Fruit fly (Drosophila melanogaster) whole organism, embryonic: Measurements from ENCODE around the gene IntS6.

Experiments
- BEAF-32 ChIP-seq: fragments of 200-800 bp; sonication (Bioruptor generic); optimal IDR thresholded peaks from 3 replicates; lab custom pipeline; 2017; ENCODE audit warnings: missing biosample characterization, missing genetic modification characterization, mild to moderate bottlenecking, moderate library complexity, missing genetic modification reagents
- BtbVII ChIP-seq: fragments of 200-800 bp; sonication (Bioruptor generic); optimal IDR thresholded peaks from 3 replicates; lab custom pipeline; 2017; ENCODE audit warnings: missing biosample characterization, mild to moderate bottlenecking, missing genetic modification characterization
- Bteb2 ChIP-seq: fragments of 200-800 bp; sonication (Bioruptor generic); optimal IDR thresholded peaks from 2 replicates; lab custom pipeline; 2016; ENCODE audit warnings: missing biosample characterization, missing genetic modification characterization
- CG10366 ChIP-seq: fragments of 200-800 bp; sonication (Bioruptor generic); IDR thresholded peaks from 2 replicates; pipeline ENCODE4 v1.3.6; 2022; ENCODE audit warnings: missing biosample characterization, missing genetic modification characterization
- CG10959 ChIP-seq: fragments of 200-800 bp; sonication (Bioruptor generic); IDR thresholded peaks from 2 replicates; pipeline ENCODE4 v1.3.6; 2022; ENCODE audit warnings: missing biosample characterization, missing genetic modification characterization
- CG13894 ChIP-seq: fragments of 200-800 bp; sonication (Bioruptor generic); optimal IDR thresholded peaks from 3 replicates; lab custom pipeline; 2018; ENCODE audit warnings: missing biosample characterization, mild to moderate bottlenecking, missing genetic modification characterization, moderate library complexity
- CG16779 ChIP-seq: fragments of 200-800 bp; sonication (Bioruptor generic); IDR thresholded peaks from 2 replicates; pipeline ENCODE4 v1.3.6; 2022; ENCODE audit warnings: missing biosample characterization, missing genetic modification characterization
- CG2202 ChIP-seq: fragments of 200-800 bp; sonication (Bioruptor generic); optimal IDR thresholded peaks from 2 replicates; lab custom pipeline; 2018; ENCODE audit warnings: missing biosample characterization, mild to moderate bottlenecking, missing genetic modification characterization
- CG2875 ChIP-seq: fragments of 200-800 bp; sonication (Bioruptor generic); optimal IDR thresholded peaks from 2 replicates; lab custom pipeline; 2017; ENCODE audit warnings: missing biosample characterization, mild to moderate bottlenecking, missing genetic modification characterization, missing genetic modification reagents
- CG3281 ChIP-seq: fragments of 200-800 bp; sonication (Bioruptor generic); optimal IDR thresholded peaks from 3 replicates; lab custom pipeline; 2017; ENCODE audit warnings: missing biosample characterization, mild to moderate bottlenecking, missing genetic modification characterization
- CG4424 ChIP-seq: fragments of 200-800 bp; sonication (Bioruptor generic); optimal IDR thresholded peaks from 3 replicates; lab custom pipeline; 2016; ENCODE audit warnings: missing biosample characterization, missing genetic modification characterization
- CG7271 ChIP-seq: fragments of 200-800 bp; sonication (Bioruptor generic); optimal IDR thresholded peaks from 2 replicates; lab custom pipeline; 2018; ENCODE audit warnings: missing biosample characterization, mild to moderate bottlenecking, missing genetic modification characterization, moderate library complexity
- CG7357 ChIP-seq: fragments of 200-800 bp; sonication (Bioruptor generic); IDR thresholded peaks from 3 replicates; pipeline ENCODE4 v1.3.6; 2022; ENCODE audit warnings: missing biosample characterization, missing genetic modification characterization
- CG8281 ChIP-seq: fragments of 200-800 bp; sonication (Bioruptor generic); optimal IDR thresholded peaks from 2 replicates; lab custom pipeline; 2018; ENCODE audit warnings: missing biosample characterization, mild to moderate bottlenecking, missing genetic modification characterization, moderate library complexity
- CG8290 ChIP-seq, 3 experiments: fragments of 200-800 bp; sonication (Bioruptor generic); optimal IDR thresholded peaks; 2 replicates each; lab custom pipeline; 2016 to 2019; ENCODE audit warnings: missing biosample characterization in 3 of 3, missing genetic modification characterization in 3 of 3, mild to moderate bottlenecking in 2 of 3, moderate library complexity in 1 of 3
- CG8944 ChIP-seq: fragments of 200-800 bp; sonication (Bioruptor generic); optimal IDR thresholded peaks from 3 replicates; lab custom pipeline; 2016; ENCODE audit warnings: missing biosample characterization, missing genetic modification characterization
- CG9876 ChIP-seq: fragments of 200-800 bp; sonication (Bioruptor generic); optimal IDR thresholded peaks from 2 replicates; lab custom pipeline; 2016; ENCODE audit warnings: missing biosample characterization, missing genetic modification characterization
- CTCF ChIP-seq: fragments of 200-800 bp; sonication (Bioruptor generic); optimal IDR thresholded peaks from 2 replicates; lab custom pipeline; 2017; ENCODE audit warnings: missing biosample characterization, mild to moderate bottlenecking, missing genetic modification characterization, moderate library complexity
- Doc2 ChIP-seq: fragments of 200-800 bp; sonication (Bioruptor generic); IDR thresholded peaks from 2 replicates; pipeline ENCODE4 v1.3.6; 2022; ENCODE audit warnings: missing biosample characterization, missing genetic modification characterization
- Ets97D ChIP-seq: fragments of 200-800 bp; sonication (Bioruptor generic); optimal IDR thresholded peaks from 3 replicates; lab custom pipeline; 2016; ENCODE audit warnings: missing biosample characterization, missing genetic modification characterization
- Fer2 ChIP-seq: fragments of 200-800 bp; sonication (Bioruptor generic); optimal IDR thresholded peaks from 2 replicates; lab custom pipeline; 2018; ENCODE audit warnings: missing biosample characterization, mild to moderate bottlenecking, missing genetic modification characterization, moderate library complexity
- Fer3 ChIP-seq: fragments of 200-800 bp; sonication (Bioruptor generic); optimal IDR thresholded peaks from 2 replicates; lab custom pipeline; 2018; ENCODE audit warnings: missing biosample characterization, mild to moderate bottlenecking, missing genetic modification characterization, moderate library complexity
- HLH54F ChIP-seq: fragments of 200-800 bp; sonication (Bioruptor generic); optimal IDR thresholded peaks from 3 replicates; lab custom pipeline; 2016; ENCODE audit warnings: missing biosample characterization, missing genetic modification characterization
- Hmr ChIP-seq: fragments of 200-800 bp; sonication (Bioruptor generic); optimal IDR thresholded peaks from 3 replicates; lab custom pipeline; 2017; ENCODE audit warnings: mild to moderate bottlenecking, missing biosample characterization, missing genetic modification reagents, missing genetic modification characterization
- Kr ChIP-seq: fragments of 200-800 bp; sonication (Bioruptor generic); optimal IDR thresholded peaks from 2 replicates; lab custom pipeline; 2017; ENCODE audit warnings: missing biosample characterization, mild to moderate bottlenecking, missing genetic modification characterization
- Lim3 ChIP-seq: fragments of 200-800 bp; sonication (Bioruptor generic); IDR thresholded peaks from 2 replicates; pipeline ENCODE4 v1.3.6; 2022; ENCODE audit warnings: missing biosample characterization, missing genetic modification characterization
- Nf-YC ChIP-seq: fragments of 200-800 bp; optimal IDR thresholded peaks from 3 replicates; lab custom pipeline; 2019; ENCODE audit warnings: missing biosample characterization, mild to moderate bottlenecking, missing genetic modification characterization, moderate library complexity
- Rfx ChIP-seq: fragments of 200-800 bp; sonication (Bioruptor generic); IDR thresholded peaks from 2 replicates; pipeline ENCODE4 v1.3.6; 2022; ENCODE audit warnings: missing biosample characterization, missing genetic modification characterization
- Side ChIP-seq: fragments of 200-800 bp; sonication (Bioruptor generic); optimal IDR thresholded peaks from 2 replicates; lab custom pipeline; 2016; ENCODE audit warnings: missing biosample characterization, missing genetic modification characterization
- Sry-β ChIP-seq: fragments of 200-800 bp; sonication (Bioruptor generic); optimal IDR thresholded peaks from 2 replicates; lab custom pipeline; 2018; ENCODE audit warnings: missing biosample characterization, mild to moderate bottlenecking, missing genetic modification characterization, moderate library complexity
- bcd ChIP-seq: fragments of 200-800 bp; sonication (Bioruptor generic); optimal IDR thresholded peaks from 2 replicates; lab custom pipeline; 2017; ENCODE audit warnings: missing biosample characterization, mild to moderate bottlenecking, missing genetic modification characterization
- cato ChIP-seq: fragments of 200-800 bp; sonication (Bioruptor generic); optimal IDR thresholded peaks from 2 replicates; lab custom pipeline; 2016; ENCODE audit warnings: missing biosample characterization, missing genetic modification characterization, borderline replicate concordance
- chm ChIP-seq: fragments of 200-800 bp; sonication (Bioruptor generic); IDR thresholded peaks from 2 replicates; pipeline ENCODE4 v1.3.6; 2022; ENCODE audit warnings: missing biosample characterization, missing genetic modification characterization
- emc ChIP-seq: fragments of 200-800 bp; sonication (Bioruptor generic); optimal IDR thresholded peaks from 2 replicates; lab custom pipeline; 2016; ENCODE audit warnings: missing biosample characterization, missing genetic modification characterization
- ems ChIP-seq: fragments of 200-800 bp; sonication (Bioruptor generic); optimal IDR thresholded peaks from 3 replicates; lab custom pipeline; 2016; ENCODE audit warnings: missing biosample characterization, missing genetic modification characterization
- eyg ChIP-seq: fragments of 200-800 bp; sonication (Bioruptor generic); optimal IDR thresholded peaks from 3 replicates; lab custom pipeline; 2016; ENCODE audit warnings: missing biosample characterization, missing genetic modification characterization
- fd102C ChIP-seq: fragments of 200-800 bp; sonication (Bioruptor generic); optimal IDR thresholded peaks from 2 replicates; lab custom pipeline; 2018; ENCODE audit warnings: missing biosample characterization, mild to moderate bottlenecking, missing genetic modification characterization, moderate library complexity
- ham ChIP-seq: fragments of 200-800 bp; sonication (Bioruptor generic); IDR thresholded peaks from 2 replicates; pipeline ENCODE4 v1.3.6; 2022; ENCODE audit warnings: missing biosample characterization, missing genetic modification characterization
- inv ChIP-seq: fragments of 200-800 bp; sonication (Bioruptor generic); IDR thresholded peaks from 2 replicates; pipeline ENCODE4 v1.3.6; 2022; ENCODE audit warnings: missing biosample characterization, missing genetic modification characterization; ENCODE audit not compliant: partially characterized antibody
- jing ChIP-seq: fragments of 200-800 bp; sonication (Bioruptor generic); optimal IDR thresholded peaks from 2 replicates; lab custom pipeline; 2018; ENCODE audit warnings: missing biosample characterization, mild to moderate bottlenecking, missing genetic modification characterization
- knrl ChIP-seq: fragments of 200-800 bp; sonication (Bioruptor generic); IDR thresholded peaks from 3 replicates; pipeline ENCODE4 v1.3.6; 2022; ENCODE audit warnings: missing biosample characterization, missing genetic modification characterization; ENCODE audit not compliant: partially characterized antibody
- lola ChIP-seq, 3 experiments: fragments of >200 bp in 2 of 3; fragments of 200-800 bp in 1 of 3; sonication (Bioruptor generic) in 1 of 3; optimal IDR thresholded peaks; 2 replicates each; lab custom pipeline; 2017 to 2019; ENCODE audit warnings: missing biosample characterization in 3 of 3, missing genetic modification characterization in 3 of 3, mild to moderate bottlenecking in 1 of 3, moderate library complexity in 1 of 3
- pfk ChIP-seq: fragments of 200-800 bp; sonication (Bioruptor generic); optimal IDR thresholded peaks from 2 replicates; lab custom pipeline; 2018; ENCODE audit warnings: missing biosample characterization, mild to moderate bottlenecking, missing genetic modification characterization, moderate library complexity
- shn ChIP-seq: fragments of 200-800 bp; sonication (Bioruptor generic); optimal IDR thresholded peaks from 3 replicates; lab custom pipeline; 2016; ENCODE audit warnings: missing biosample characterization, missing genetic modification characterization
- sim ChIP-seq: fragments of 200-800 bp; sonication (Bioruptor generic); IDR thresholded peaks from 2 replicates; pipeline ENCODE4 v1.3.6; 2022; ENCODE audit warnings: missing biosample characterization, missing genetic modification characterization
- sisA ChIP-seq: fragments of 200-800 bp; sonication (Bioruptor generic); IDR thresholded peaks from 2 replicates; pipeline ENCODE4 v1.3.6; 2022; ENCODE audit warnings: missing biosample characterization, missing genetic modification characterization
- sna ChIP-seq: fragments of 200-800 bp; sonication (Bioruptor generic); IDR thresholded peaks from 2 replicates; pipeline ENCODE4 v1.3.6; 2022; ENCODE audit warnings: missing biosample characterization, missing genetic modification characterization; ENCODE audit not compliant: partially characterized antibody
- zf30C ChIP-seq: fragments of 200-800 bp; sonication (Bioruptor generic); optimal IDR thresholded peaks from 3 replicates; lab custom pipeline; 2018; ENCODE audit warnings: missing biosample characterization, mild to moderate bottlenecking, missing genetic modification characterization

IntS6 gene

DNA sequence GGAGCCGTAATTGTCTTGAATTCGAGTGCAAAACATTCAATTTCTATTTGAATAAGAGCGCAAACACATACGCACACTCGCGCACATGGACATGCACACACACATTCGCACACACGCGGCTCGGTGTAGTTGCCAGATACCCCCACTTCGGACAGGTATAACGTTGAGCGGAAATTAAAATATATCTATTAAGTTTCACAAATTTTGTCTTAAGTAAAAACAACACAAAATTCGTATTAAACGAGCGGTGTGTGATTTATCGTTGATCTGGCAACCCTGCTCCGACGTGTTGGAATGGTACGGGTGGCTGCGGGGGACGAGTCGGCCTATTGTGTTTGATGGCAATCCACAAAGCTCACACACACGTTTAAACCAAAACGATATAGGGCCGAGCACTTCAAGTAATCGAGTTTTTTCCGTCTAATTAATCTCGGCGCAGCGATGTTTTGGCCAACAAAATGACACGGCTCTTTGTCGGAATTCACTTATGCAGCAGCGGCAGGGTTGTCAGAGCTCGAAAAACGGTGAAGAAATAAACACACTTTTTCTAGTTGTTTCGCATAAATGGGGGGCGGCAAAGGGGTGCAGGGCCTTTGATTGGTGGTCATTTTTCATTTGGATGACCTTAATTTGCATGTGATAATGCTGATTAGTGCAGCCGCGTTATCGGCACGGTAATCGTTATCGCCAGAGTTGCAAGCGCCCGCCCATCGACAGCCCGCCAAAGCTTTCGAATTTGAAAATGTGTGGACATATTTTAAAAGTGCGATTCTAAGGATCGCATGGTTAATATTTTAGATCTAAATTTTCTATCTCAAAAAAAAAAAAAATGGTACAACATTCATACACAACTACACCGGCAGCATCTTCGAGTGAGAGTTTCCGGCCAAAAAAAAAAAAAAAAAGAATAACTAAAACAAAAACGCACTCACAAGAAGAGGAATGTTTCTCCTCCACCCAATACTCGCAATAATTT, 926 bp downstream of the IntS6 start (continued):
- TF ChIP-seq pfk (GFP tag; lab: Kevin White, UChicago) (peak; percentile 7), Rfx (GFP tag; lab: Robert Waterston, UW) (peak; percentile 90), fd102C (GFP tag; lab: Kevin White, UChicago) (no peak), Lim3 (peak; percentile 44; the same call in 1 of the 2 replicates), HLH54F (peak; percentile 62), jing (GFP tag; lab: Kevin White, UChicago) (peak; percentile 40), sna (GFP tag; lab: Robert Waterston, UW) (no peak), Nf-YC (peak; percentile 68), Bteb2 (GFP tag; lab: Kevin White, UChicago) (peak; percentile 55), BtbVII (peak; percentile 61), Hmr (GFP tag; lab: Kevin White, UChicago) (peak; percentile 76), BEAF-32 (peak; percentile 23), CG2875 (GFP tag; lab: Kevin White, UChicago) (peak; percentile 28), emc (GFP tag; lab: Kevin White, UChicago) (no peak), Ets97D (GFP tag; lab: Kevin White, UChicago) (peak; percentile 23), CG8290 (GFP tag; optimal IDR thresholded peaks at IDR 0.05; lab: Kevin White, UChicago) (no peak), CG8290 (tag; optimal IDR thresholded peaks at IDR 0.05; lab: Kevin White, UChicago) (peak in 1 of 2 experiments; percentile 97), Doc2 (GFP tag; lab: Robert Waterston, UW) (no peak), CG10959 (GFP tag; lab: Robert Waterston, UW) (no peak), zf30C (GFP tag; lab: Kevin White, UChicago) (no peak), CG10366 (peak; percentile 80), CG4424 (GFP tag; lab: Kevin White, UChicago) (peak; percentile 57), CG3281 (GFP tag; lab: Kevin White, UChicago) (peak; percentile 83), ems (GFP tag; lab: Kevin White, UChicago) (peak; percentile 42), shn (peak; percentile 25), bcd (peak; percentile 76), eyg (no peak), chm (GFP tag; lab: Robert Waterston, UW) (peak; percentile 85), CG13894 (tag; lab: Kevin White, UChicago) (peak; percentile 51), CG7357 (peak; percentile 35; the same call in 1 of the 3 replicates), CG7271 (tag; lab: Kevin White, UChicago) (no peak), sisA (peak; percentile 77), Sry-β (GFP tag; lab: Kevin White, UChicago) (no peak), Side (GFP tag; lab: Kevin White, UChicago) (peak; percentile 27), CG8944 (GFP tag; lab: Kevin White, UChicago) (peak; percentile 53), knrl (GFP tag; lab: Robert Waterston, UW) (no peak), CG16779 (peak; percentile 83), ham (GFP tag; lab: Robert Waterston, UW) (no peak), Fer3 (peak; percentile 73), CG2202 (tag; lab: Kevin White, UChicago) (peak; percentile 37), Fer2 (peak; percentile 68), cato (GFP tag; lab: Kevin White, UChicago) (no peak), lola (GFP tag; optimal IDR thresholded peaks at IDR 0.05; lab: Kevin White, UChicago) (peak in 1 of 3 experiments; percentile 66), Kr (no peak), inv (GFP tag; lab: Robert Waterston, UW) (no peak), sim (0 out of 2 replicates have a peak, but pooled peaks have one; percentile 22), CTCF (GFP tag; lab: Kevin White, UChicago) (no peak), CG8281 (peak; percentile 25), CG9876 (GFP tag; lab: Kevin White, UChicago) (no peak)
